Fruit fly (Drosophila melanogaster): ENCODE measurements around the gene mtd.

The mtd gene

DNA sequence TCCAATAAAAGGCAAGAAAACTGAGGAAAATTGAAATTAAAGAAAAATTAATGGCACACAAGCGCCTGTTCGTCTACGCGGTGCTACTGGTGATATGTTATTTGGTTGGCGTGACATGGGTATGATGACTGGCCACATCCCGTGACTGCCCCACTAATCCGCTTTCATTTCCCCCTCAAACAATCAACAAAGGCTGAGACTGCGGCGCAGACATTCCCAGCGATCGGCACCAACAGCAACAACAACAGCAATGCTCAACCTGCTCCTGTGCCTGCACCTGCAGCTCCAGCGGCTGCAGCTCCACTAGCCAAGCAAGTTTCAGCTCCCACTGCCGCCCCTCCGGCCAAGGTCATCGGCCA, 4.9 kb upstream of the mtd start:
- TF ChIP-seq CG15336 (GFP tag; IDR thresholded peaks at IDR 0.05) (no peak), fkh (GFP tag; optimal IDR thresholded peaks at IDR 0.05) (no peak), CG6808 (GFP tag; optimal IDR thresholded peaks at IDR 0.05) (no peak), CG1621 (tag; optimal IDR thresholded peaks at IDR 0.05) (no peak), Sox15 (GFP tag; optimal IDR thresholded peaks at IDR 0.05) (no peak), CG10631 (GFP tag; optimal IDR thresholded peaks at IDR 0.05) (no peak), Ets21C (GFP tag; optimal IDR thresholded peaks at IDR 0.05) (no peak), esn (GFP tag; optimal IDR thresholded peaks at IDR 0.05) (no peak), Hr4 (GFP tag; optimal IDR thresholded peaks at IDR 0.05) (no peak), lz (GFP tag; optimal IDR thresholded peaks at IDR 0.05) (no peak), CG6163 (GFP tag; IDR thresholded peaks at IDR 0.05) (no peak), achi (GFP tag; optimal IDR thresholded peaks at IDR 0.05) (no peak), eg (GFP tag; IDR thresholded peaks at IDR 0.05) (no peak), CG6276 (GFP tag; optimal IDR thresholded peaks at IDR 0.05) (no peak), fd85E (GFP tag; optimal IDR thresholded peaks at IDR 0.05) (no peak), CG3919 (GFP tag; optimal IDR thresholded peaks at IDR 0.05) (no peak), CG6792 (GFP tag; optimal IDR thresholded peaks at IDR 0.05) (no peak), CG11762 (GFP tag; optimal IDR thresholded peaks at IDR 0.05; ENCODE audit: insufficient read depth) (no peak), pdm3 (GFP tag; optimal IDR thresholded peaks at IDR 0.05) (no peak)

DNA sequence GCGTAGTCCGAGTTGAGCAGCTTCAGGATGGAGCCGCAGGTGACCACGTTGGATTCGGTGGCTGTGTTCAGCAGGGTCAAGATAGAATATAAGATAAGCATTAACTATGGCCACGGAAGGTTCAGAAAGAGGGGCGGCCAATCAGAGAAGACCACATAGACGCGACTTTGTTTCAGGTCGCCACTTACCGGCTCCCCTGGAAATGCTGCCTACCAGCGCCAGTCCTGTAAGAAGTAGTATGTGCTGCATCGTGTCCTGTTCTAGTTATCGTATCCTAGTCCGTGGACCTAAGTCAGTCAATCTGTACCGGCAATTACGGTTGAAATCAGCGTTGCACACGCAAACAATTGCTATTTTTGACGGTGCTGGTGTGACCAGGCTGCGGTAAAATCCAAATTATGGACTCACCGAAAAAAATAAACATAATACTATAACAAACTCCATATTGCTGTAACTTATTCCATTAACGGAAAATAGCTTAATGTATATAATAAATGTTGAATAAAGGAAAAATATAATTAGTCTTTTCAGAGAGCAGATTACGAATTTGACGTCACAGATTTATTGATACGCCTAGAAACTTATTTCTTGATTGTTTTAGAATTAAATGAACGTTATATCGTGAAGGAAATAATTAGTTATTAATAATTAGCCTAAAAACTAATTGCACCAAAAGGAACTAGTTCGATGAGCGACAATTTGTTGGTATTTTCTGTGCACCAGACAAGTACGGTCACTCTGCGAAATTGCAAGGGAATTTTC, 4.3 kb upstream of the mtd start, which contains the start of the genes CG11999 and CG1161:
CG11999 (minus strand) TSS at position 375 of the 762 bp plus-strand sequence.
CG1161 (plus strand) TSS at position 720 of the 762 bp plus-strand sequence.
- TF ChIP-seq fd85E (GFP tag; optimal IDR thresholded peaks at IDR 0.05) (no peak), Sox14 (GFP tag; optimal IDR thresholded peaks at IDR 0.05) (peak; percentile 44), CG31627 (GFP tag; optimal IDR thresholded peaks at IDR 0.05) (peak; percentile 1), Eip75B (GFP tag; optimal IDR thresholded peaks at IDR 0.05) (peak; percentile 34), svp (GFP tag) (no peak), esn (GFP tag; optimal IDR thresholded peaks at IDR 0.05) (peak; percentile 34), Hr39 (GFP tag; optimal IDR thresholded peaks at IDR 0.05) (no peak), dac (GFP tag; optimal IDR thresholded peaks at IDR 0.05) (no peak), Met (GFP tag; optimal IDR thresholded peaks at IDR 0.05) (peak; percentile 33), fkh (GFP tag; optimal IDR thresholded peaks at IDR 0.05) (peak; percentile 16), Eip78C (GFP tag) (peak; percentile 55), lz (GFP tag; optimal IDR thresholded peaks at IDR 0.05) (peak; percentile 13), topi (GFP tag; optimal IDR thresholded peaks at IDR 0.05) (peak; percentile 24), dsx (GFP tag; optimal IDR thresholded peaks at IDR 0.05; ENCODE audit: poor library complexity, severe bottlenecking) (peak; percentile 41), CG8632 (GFP tag; optimal IDR thresholded peaks at IDR 0.05) (no peak), CG11902 (GFP tag; optimal IDR thresholded peaks at IDR 0.05) (no peak), CG8119 (GFP tag; IDR thresholded peaks at IDR 0.05) (no peak), CG6808 (GFP tag; optimal IDR thresholded peaks at IDR 0.05) (no peak)

DNA sequence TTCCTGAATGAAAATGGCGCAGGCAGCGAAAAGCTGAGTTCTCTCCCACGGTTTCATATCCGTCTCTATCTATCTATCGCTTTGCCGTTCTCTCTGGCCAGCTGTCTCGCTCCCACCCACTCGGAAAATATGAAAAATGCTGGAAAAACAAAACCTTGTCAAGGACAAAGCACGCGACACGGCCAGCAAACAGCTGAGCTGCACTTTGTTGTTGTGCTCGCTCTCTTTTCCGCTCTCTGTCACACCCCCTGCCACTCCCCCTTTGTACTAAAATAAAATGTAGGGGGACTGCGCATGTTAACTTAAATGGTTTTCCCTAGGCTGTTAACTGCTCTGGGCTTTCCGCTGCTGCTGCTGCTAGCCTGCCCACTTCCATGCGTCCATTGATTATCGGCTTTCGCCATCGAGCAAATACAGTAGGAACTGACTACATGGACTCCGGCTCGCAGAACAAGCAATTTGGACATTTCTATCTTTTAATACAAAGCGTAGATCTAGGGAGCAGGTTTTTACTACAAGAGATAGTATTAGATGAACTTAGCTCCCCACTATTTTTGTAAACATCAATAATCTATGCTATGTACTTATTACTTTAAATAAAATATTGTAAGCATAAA, 3.4 kb downstream of the mtd start:
- TF ChIP-seq Sox102F (GFP tag; optimal IDR thresholded peaks at IDR 0.05), result no peak
- no peak for TF ChIP-seq topi (GFP tag; optimal IDR thresholded peaks at IDR 0.05)
- TF ChIP-seq CG4318 (GFP tag; optimal IDR thresholded peaks at IDR 0.05), result no peak
- TF ChIP-seq spab (GFP tag; optimal IDR thresholded peaks at IDR 0.05), result no peak
- TF ChIP-seq CG6808 (GFP tag; optimal IDR thresholded peaks at IDR 0.05), result no peak
- TF ChIP-seq svp (GFP tag), result no peak
- TF ChIP-seq CG10669 (GFP tag; optimal IDR thresholded peaks at IDR 0.05), result no peak
- TF ChIP-seq Hr39 (GFP tag; optimal IDR thresholded peaks at IDR 0.05), result no peak
- no peak for TF ChIP-seq Blimp-1 (GFP tag; optimal IDR thresholded peaks at IDR 0.05)
- TF ChIP-seq CG15336 (GFP tag; IDR thresholded peaks at IDR 0.05), result no peak
- TF ChIP-seq Hr38 (GFP tag; optimal IDR thresholded peaks at IDR 0.05), result no peak
- TF ChIP-seq cyc (GFP tag; optimal IDR thresholded peaks at IDR 0.05), result no peak
- no peak for TF ChIP-seq Smox (GFP tag; optimal IDR thresholded peaks at IDR 0.05)
- TF ChIP-seq Sox15 (GFP tag; optimal IDR thresholded peaks at IDR 0.05), result no peak
- no peak for TF ChIP-seq vri (GFP tag; optimal IDR thresholded peaks at IDR 0.05)
- TF ChIP-seq CG8632 (GFP tag; optimal IDR thresholded peaks at IDR 0.05), result no peak
- TF ChIP-seq CG3919 (GFP tag; optimal IDR thresholded peaks at IDR 0.05), result no peak
- TF ChIP-seq CG6792 (GFP tag; optimal IDR thresholded peaks at IDR 0.05), result no peak
- TF ChIP-seq CG31627 (GFP tag; optimal IDR thresholded peaks at IDR 0.05), result no peak
